Fruit fly (Drosophila melanogaster) whole organism: ENCODE measurements around the gene CG13639.

ENCODE experiments used
- EcR ChIP-seq, 2 experiments: fragments of >200 bp; optimal IDR thresholded peaks; 2 replicates each; lab custom pipeline; 2017; ENCODE audit warnings: missing biosample characterization in 2 of 2, missing genetic modification characterization in 2 of 2, missing genetic modification reagents in 2 of 2
- pan ChIP-seq: fragments of >200 bp; optimal IDR thresholded peaks from 2 replicates; lab custom pipeline; 2017
- usp ChIP-seq: fragments of >200 bp; optimal IDR thresholded peaks from 2 replicates; lab custom pipeline; 2017; ENCODE audit warnings: missing biosample characterization, missing genetic modification characterization, mixed read lengths

DNA sequence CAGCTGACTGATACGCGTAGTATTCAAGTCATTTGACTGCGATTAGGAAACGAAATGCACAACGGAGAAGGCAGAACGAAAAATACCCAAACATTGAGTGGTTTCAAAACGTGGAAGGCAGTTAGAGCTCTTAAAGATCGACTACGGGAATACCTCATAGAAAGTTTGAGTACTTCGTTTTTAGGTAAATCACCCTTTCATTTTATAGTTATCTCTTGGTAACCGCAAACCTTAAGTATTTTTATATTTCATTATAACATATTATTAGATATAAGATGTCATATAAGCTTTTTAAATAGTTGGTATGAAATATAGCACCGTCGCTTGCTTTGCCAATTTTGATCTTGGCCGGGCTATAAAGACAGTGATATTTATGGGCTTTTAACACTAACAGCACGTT is 15.0 kb downstream of the CG13639 start:
- TF ChIP-seq EcR (GFP tag; optimal IDR thresholded peaks at IDR 0.05; lab: Kevin White, UChicago) (no peak), pan (lab: Kevin White, UChicago) (no peak), usp (no peak)
